Worm (Caenorhabditis elegans): ENCODE measurements around the gene col-78.

col-78 gene

DNA sequence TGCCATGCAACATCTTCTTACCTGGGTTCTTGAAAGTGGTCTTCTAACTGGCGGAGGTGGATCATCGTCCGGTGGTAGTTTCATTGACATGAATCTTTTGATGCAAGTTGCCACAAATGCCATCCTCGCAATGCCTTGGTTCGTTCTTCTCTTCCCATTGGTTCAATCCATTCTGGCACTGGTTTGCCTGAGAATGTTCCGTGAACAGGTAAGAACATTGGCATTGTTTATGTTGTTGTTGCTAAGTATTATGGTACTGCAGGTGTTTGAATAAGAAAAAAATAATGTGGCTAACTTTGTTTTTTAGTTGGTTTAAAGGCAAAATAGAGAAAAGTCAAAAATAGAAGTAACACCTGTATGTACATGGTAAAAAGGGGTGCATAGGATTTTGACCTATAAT is 8.5 kb upstream of the col-78 start:
- TF ChIP-seq unc-62 (GFP tag; optimal IDR thresholded peaks at IDR 0.05) = no peak
- TF ChIP-seq unc-39 (tag; optimal IDR thresholded peaks at IDR 0.05) = no peak
- TF ChIP-seq ztf-4 (tag; optimal IDR thresholded peaks at IDR 0.05) = no peak
- no peak for TF ChIP-seq eor-1 (tag; optimal IDR thresholded peaks at IDR 0.05)
- no peak for TF ChIP-seq nhr-12 (tag; optimal IDR thresholded peaks at IDR 0.05)
- TF ChIP-seq ama-1 (optimal IDR thresholded peaks at IDR 0.05) = no peak
- no peak for TF ChIP-seq nhr-76 (tag; optimal IDR thresholded peaks at IDR 0.05)
- TF ChIP-seq nhr-67 (tag; optimal IDR thresholded peaks at IDR 0.05) = no peak
- TF ChIP-seq snpc-4 (tag; optimal IDR thresholded peaks at IDR 0.05) = no peak
- no peak for TF ChIP-seq nhr-77 (tag; optimal IDR thresholded peaks at IDR 0.05)
- no peak for TF ChIP-seq ceh-16 (tag; optimal IDR thresholded peaks at IDR 0.05)
- no peak for TF ChIP-seq tbx-2 (tag; optimal IDR thresholded peaks at IDR 0.05)
- no peak for TF ChIP-seq nhr-23 (tag; optimal IDR thresholded peaks at IDR 0.05)
- TF ChIP-seq nhr-43 (tag; optimal IDR thresholded peaks at IDR 0.05; ENCODE audit: poor library complexity, severe bottlenecking) = no peak
- no peak for TF ChIP-seq jun-1 (tag; optimal IDR thresholded peaks at IDR 0.05)
- TF ChIP-seq daf-12 (tag; optimal IDR thresholded peaks at IDR 0.05) = no peak
- TF ChIP-seq ceh-82 (tag; optimal IDR thresholded peaks at IDR 0.05) = no peak

- TF ChIP-seq nhr-25 (tag; optimal IDR thresholded peaks at IDR 0.05) (no peak), daf-12 (tag; optimal IDR thresholded peaks at IDR 0.05) (no peak), hmg-11 (tag; optimal IDR thresholded peaks at IDR 0.05) (no peak), sea-2 (GFP tag; optimal IDR thresholded peaks at IDR 0.05) (no peak), tbx-2 (tag; optimal IDR thresholded peaks at IDR 0.05) (no peak), nhr-77 (tag; optimal IDR thresholded peaks at IDR 0.05) (no peak), nhr-237 (tag; optimal IDR thresholded peaks at IDR 0.05) (no peak)
Observed at ce11 chrII:9144366-9144765, 8.0 kb upstream of the col-78 start.

DNA sequence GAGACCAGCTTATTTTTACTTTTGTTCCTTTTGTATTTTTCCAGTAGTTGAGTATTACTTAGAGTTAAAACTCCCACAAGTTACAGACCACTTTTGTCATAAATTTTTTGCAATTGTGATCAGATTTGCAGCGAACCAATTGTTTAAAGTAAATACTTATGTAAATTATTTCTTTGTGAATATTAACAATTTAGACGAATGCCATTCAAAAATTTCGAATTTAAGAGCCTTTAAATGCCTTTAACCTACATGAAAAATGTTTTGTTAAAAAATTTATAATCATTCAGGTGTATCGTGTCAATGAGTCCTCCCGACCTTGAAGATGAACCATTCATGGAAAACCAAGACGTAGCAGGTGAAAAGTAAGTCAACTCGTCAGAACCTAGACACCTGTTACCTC is 6.4 kb upstream of the col-78 start, which contains the start of gene W07A12.4:
Gene W07A12.4 (plus strand): TSS at position 301 of the 400 bp plus-strand sequence.
- TF ChIP-seq skn-1 (tag; optimal IDR thresholded peaks at IDR 0.05) (no peak), mdl-1 (tag; optimal IDR thresholded peaks at IDR 0.05) (no peak), nhr-67 (tag; optimal IDR thresholded peaks at IDR 0.05) (no peak), lsy-12 (tag; optimal IDR thresholded peaks at IDR 0.05) (no peak), nhr-76 (tag; optimal IDR thresholded peaks at IDR 0.05) (no peak), fkh-10 (GFP tag; optimal IDR thresholded peaks at IDR 0.05) (no peak), snpc-4 (tag; optimal IDR thresholded peaks at IDR 0.05) (no peak), egl-5 (tag; optimal IDR thresholded peaks at IDR 0.05) (no peak)

DNA sequence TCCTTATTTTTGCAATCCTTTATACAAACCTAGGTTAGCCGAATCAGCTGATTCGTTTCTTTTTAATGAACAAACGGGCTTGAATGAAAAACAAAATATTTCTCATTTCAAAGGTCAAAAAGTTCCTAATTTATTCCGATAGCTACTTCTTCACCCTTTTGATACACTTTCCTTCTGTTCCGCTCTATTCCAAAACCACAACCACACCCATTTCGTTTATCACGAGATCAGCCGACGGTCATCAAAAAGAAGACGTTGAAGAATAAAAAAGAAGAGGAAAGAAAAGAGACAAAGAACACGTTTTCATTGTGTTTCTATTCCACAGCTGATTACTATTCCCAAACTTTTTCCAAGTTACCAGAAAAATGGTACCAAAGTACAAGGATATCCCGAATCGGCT is 4.3 kb upstream of the col-78 start:
- TF ChIP-seq nhr-76 (tag; optimal IDR thresholded peaks at IDR 0.05) = no peak
- TF ChIP-seq elt-1 (tag; optimal IDR thresholded peaks at IDR 0.05) = no peak
- no peak for TF ChIP-seq unc-62 (GFP tag; optimal IDR thresholded peaks at IDR 0.05)
- no peak for TF ChIP-seq ceh-82 (tag; optimal IDR thresholded peaks at IDR 0.05)
- no peak for TF ChIP-seq mdl-1 (tag; optimal IDR thresholded peaks at IDR 0.05)
- no peak for TF ChIP-seq snpc-4 (tag; optimal IDR thresholded peaks at IDR 0.05)
- TF ChIP-seq nhr-12 (tag; optimal IDR thresholded peaks at IDR 0.05) = no peak
- no peak for TF ChIP-seq nhr-43 (tag; optimal IDR thresholded peaks at IDR 0.05; ENCODE audit: poor library complexity, severe bottlenecking)
- no peak for TF ChIP-seq zag-1 (tag; optimal IDR thresholded peaks at IDR 0.05)
- TF ChIP-seq nfya-1 (tag; optimal IDR thresholded peaks at IDR 0.05; ENCODE audit: insufficient read depth) = no peak
- TF ChIP-seq skn-1 (tag; optimal IDR thresholded peaks at IDR 0.05) = no peak
- no peak for TF ChIP-seq nhr-77 (tag; optimal IDR thresholded peaks at IDR 0.05)
- TF ChIP-seq ceh-16 (tag; optimal IDR thresholded peaks at IDR 0.05) = no peak
- no peak for TF ChIP-seq ztf-11 (tag; optimal IDR thresholded peaks at IDR 0.05)
- no peak for TF ChIP-seq nhr-28 (tag; optimal IDR thresholded peaks at IDR 0.05)
- no peak for TF ChIP-seq elt-3 (tag; optimal IDR thresholded peaks at IDR 0.05)
- TF ChIP-seq lin-15B (tag; optimal IDR thresholded peaks at IDR 0.05) = no peak
- no peak for TF ChIP-seq jun-1 (tag; optimal IDR thresholded peaks at IDR 0.05)
- no peak for TF ChIP-seq ztf-4 (tag; optimal IDR thresholded peaks at IDR 0.05)

- no peak for TF ChIP-seq nhr-43 (tag; optimal IDR thresholded peaks at IDR 0.05; ENCODE audit: poor library complexity, severe bottlenecking)
- no peak for TF ChIP-seq mdl-1 (tag; optimal IDR thresholded peaks at IDR 0.05)
- peak; percentile 12 for TF ChIP-seq pqm-1 (tag; optimal IDR thresholded peaks at IDR 0.05)
- TF ChIP-seq fkh-2 (tag; optimal IDR thresholded peaks at IDR 0.05) = no peak
- no peak for TF ChIP-seq lin-15B (tag; optimal IDR thresholded peaks at IDR 0.05)
- TF ChIP-seq nhr-77 (tag; optimal IDR thresholded peaks at IDR 0.05) = no peak
- no peak for TF ChIP-seq nhr-11 (tag; optimal IDR thresholded peaks at IDR 0.05)
Observed at ce11 chrII:9154339-9154738, 2.0 kb downstream of the col-78 start.
